Fruit fly (Drosophila melanogaster) whole organism, embryonic: ENCODE measurements around the gene CG13250.

Experiments used
- Abd-B ChIP-seq: fragments of 200-800 bp; sonication (Bioruptor generic); optimal IDR thresholded peaks from 2 replicates; lab custom pipeline; 2018; ENCODE audit warnings: missing biosample characterization, mild to moderate bottlenecking, missing genetic modification characterization, moderate library complexity
- Antp ChIP-seq: fragments of 200-800 bp; sonication (Bioruptor generic); optimal IDR thresholded peaks from 3 replicates; lab custom pipeline; 2016; ENCODE audit warnings: missing biosample characterization, missing genetic modification characterization
- CG1024 ChIP-seq: fragments of 200-800 bp; sonication (Bioruptor generic); IDR thresholded peaks from 2 replicates; pipeline ENCODE4 v1.3.6; 2022; ENCODE audit warnings: missing biosample characterization, missing genetic modification characterization
- CG10274 ChIP-seq: fragments of 200-800 bp; sonication (Bioruptor generic); optimal IDR thresholded peaks from 3 replicates; lab custom pipeline; 2017; ENCODE audit warnings: missing biosample characterization, mild to moderate bottlenecking, missing genetic modification characterization
- CG10543 ChIP-seq: fragments of 200-800 bp; sonication (Bioruptor generic); optimal IDR thresholded peaks from 3 replicates; lab custom pipeline; 2017; ENCODE audit warnings: missing biosample characterization, mild to moderate bottlenecking, missing genetic modification characterization, moderate library complexity
- CG11085 ChIP-seq: fragments of 200-800 bp; sonication (Bioruptor generic); IDR thresholded peaks from 2 replicates; pipeline ENCODE4 v1.3.6; 2022; ENCODE audit warnings: missing biosample characterization, missing genetic modification characterization
- CG12391 ChIP-seq: fragments of 200-800 bp; sonication (Bioruptor generic); optimal IDR thresholded peaks from 3 replicates; lab custom pipeline; 2018; ENCODE audit warnings: missing biosample characterization, mild to moderate bottlenecking, missing genetic modification characterization, moderate library complexity
- CG12744 ChIP-seq: fragments of 200-800 bp; sonication (Bioruptor generic); optimal IDR thresholded peaks from 2 replicates; lab custom pipeline; 2016; ENCODE audit warnings: missing biosample characterization, missing genetic modification characterization
- CG13424 ChIP-seq: fragments of 200-800 bp; sonication (Bioruptor generic); optimal IDR thresholded peaks from 2 replicates; lab custom pipeline; 2019; ENCODE audit warnings: missing biosample characterization, mild to moderate bottlenecking, missing genetic modification characterization, moderate library complexity
- CG14050 ChIP-seq: fragments of 200-800 bp; sonication (Bioruptor generic); IDR thresholded peaks from 3 replicates; pipeline ENCODE4 v1.3.6; 2022; ENCODE audit warnings: missing biosample characterization, missing genetic modification characterization
- CG14710 ChIP-seq: fragments of 200-800 bp; sonication (Bioruptor generic); optimal IDR thresholded peaks from 3 replicates; lab custom pipeline; 2019; ENCODE audit warnings: missing biosample characterization, mild to moderate bottlenecking, missing genetic modification characterization, moderate library complexity
- CG15601 ChIP-seq: fragments of 200-800 bp; sonication (Bioruptor generic); optimal IDR thresholded peaks from 3 replicates; lab custom pipeline; 2019; ENCODE audit warnings: missing biosample characterization, mild to moderate bottlenecking, missing genetic modification characterization, moderate library complexity
- CG2120 ChIP-seq: fragments of 200-800 bp; sonication (Bioruptor generic); optimal IDR thresholded peaks from 3 replicates; lab custom pipeline; 2016; ENCODE audit warnings: missing biosample characterization, missing genetic modification characterization
- CG30403 ChIP-seq: fragments of 200-800 bp; sonication (Bioruptor generic); optimal IDR thresholded peaks from 3 replicates; lab custom pipeline; 2016; ENCODE audit warnings: missing biosample characterization, missing genetic modification characterization
- CG3065 ChIP-seq: fragments of 200-800 bp; sonication (Bioruptor generic); optimal IDR thresholded peaks from 2 replicates; lab custom pipeline; 2016; ENCODE audit warnings: missing biosample characterization, missing genetic modification characterization
- CG33557 ChIP-seq: fragments of 200-800 bp; sonication (Bioruptor generic); optimal IDR thresholded peaks from 2 replicates; lab custom pipeline; 2019; ENCODE audit warnings: missing biosample characterization, mild to moderate bottlenecking, missing genetic modification characterization, moderate library complexity
- CG3838 ChIP-seq: fragments of 200-800 bp; sonication (Bioruptor generic); optimal IDR thresholded peaks from 3 replicates; lab custom pipeline; 2016; ENCODE audit warnings: missing biosample characterization, missing genetic modification characterization
- CG4424 ChIP-seq: fragments of 200-800 bp; sonication (Bioruptor generic); optimal IDR thresholded peaks from 3 replicates; lab custom pipeline; 2016; ENCODE audit warnings: missing biosample characterization, missing genetic modification characterization
- CG4730 ChIP-seq: fragments of 200-800 bp; sonication (Bioruptor generic); IDR thresholded peaks from 2 replicates; pipeline ENCODE4 v1.3.6; 2022; ENCODE audit warnings: missing biosample characterization, missing genetic modification characterization
- CG4854 ChIP-seq: fragments of 200-800 bp; sonication (Bioruptor generic); optimal IDR thresholded peaks from 2 replicates; lab custom pipeline; 2016; ENCODE audit warnings: missing biosample characterization, missing genetic modification characterization, inconsistent platforms
- CG8478 ChIP-seq: fragments of >200 bp; optimal IDR thresholded peaks from 2 replicates; lab custom pipeline; 2018
- CG8924 ChIP-seq: fragments of 200-800 bp; optimal IDR thresholded peaks from 3 replicates; lab custom pipeline; 2019; ENCODE audit warnings: missing biosample characterization, mild to moderate bottlenecking, missing genetic modification characterization, moderate library complexity
- Dek ChIP-seq: fragments of 200-800 bp; sonication (Bioruptor generic); optimal IDR thresholded peaks from 3 replicates; lab custom pipeline; 2019; ENCODE audit warnings: missing biosample characterization, mild to moderate bottlenecking, missing genetic modification characterization, moderate library complexity
- Jarid2 ChIP-seq: fragments of 200-800 bp; sonication (Bioruptor generic); optimal IDR thresholded peaks from 3 replicates; lab custom pipeline; 2017; ENCODE audit warnings: mild to moderate bottlenecking, missing biosample characterization, missing genetic modification reagents, missing genetic modification characterization
- Kr ChIP-seq: fragments of 200-800 bp; sonication (Bioruptor generic); optimal IDR thresholded peaks from 2 replicates; lab custom pipeline; 2017; ENCODE audit warnings: missing biosample characterization, mild to moderate bottlenecking, missing genetic modification characterization
- Meics ChIP-seq: fragments of 200-800 bp; sonication (Bioruptor generic); optimal IDR thresholded peaks from 2 replicates; lab custom pipeline; 2017; ENCODE audit warnings: missing biosample characterization, mild to moderate bottlenecking, missing genetic modification characterization
- Mes4 ChIP-seq: fragments of 200-800 bp; sonication (Bioruptor generic); optimal IDR thresholded peaks from 2 replicates; lab custom pipeline; 2016; ENCODE audit warnings: missing biosample characterization, missing genetic modification characterization
- Myb ChIP-seq: fragments of 200-800 bp; sonication (Bioruptor generic); optimal IDR thresholded peaks from 2 replicates; lab custom pipeline; 2016; ENCODE audit warnings: missing biosample characterization, missing genetic modification characterization
- Nf-YB ChIP-seq: fragments of 200-800 bp; sonication (Bioruptor generic); optimal IDR thresholded peaks from 3 replicates; lab custom pipeline; 2019; ENCODE audit warnings: missing biosample characterization, mild to moderate bottlenecking, missing genetic modification characterization, moderate library complexity
- Poxn ChIP-seq: fragments of 200-800 bp; sonication (Bioruptor generic); IDR thresholded peaks from 2 replicates; pipeline ENCODE4 v1.3.6; 2022; ENCODE audit warnings: missing biosample characterization, missing genetic modification characterization
- Rx ChIP-seq: fragments of 200-800 bp; sonication (Bioruptor generic); IDR thresholded peaks from 2 replicates; pipeline ENCODE4 v1.3.6; 2022; ENCODE audit warnings: missing biosample characterization, missing genetic modification characterization
- Scr ChIP-seq: fragments of 200-800 bp; sonication (Bioruptor generic); IDR thresholded peaks from 2 replicates; pipeline ENCODE4 v1.3.6; 2022; ENCODE audit warnings: missing biosample characterization, missing genetic modification characterization; ENCODE audit not compliant: partially characterized antibody
- Vsx1 ChIP-seq: fragments of 200-800 bp; sonication (Bioruptor generic); optimal IDR thresholded peaks from 2 replicates; lab custom pipeline; 2017; ENCODE audit warnings: missing biosample characterization, mild to moderate bottlenecking, missing genetic modification characterization, missing genetic modification reagents
- dm ChIP-seq: fragments of 200-800 bp; sonication (Bioruptor generic); optimal IDR thresholded peaks from 3 replicates; lab custom pipeline; 2016; ENCODE audit warnings: missing biosample characterization, missing genetic modification characterization
- dysf ChIP-seq: fragments of 200-800 bp; sonication (Bioruptor generic); IDR thresholded peaks from 3 replicates; pipeline ENCODE4 v1.3.6; 2022; ENCODE audit warnings: missing biosample characterization, missing genetic modification characterization
- emc ChIP-seq: fragments of 200-800 bp; sonication (Bioruptor generic); optimal IDR thresholded peaks from 2 replicates; lab custom pipeline; 2016; ENCODE audit warnings: missing biosample characterization, missing genetic modification characterization
- eve ChIP-seq, 2 experiments: fragments of >200 bp; optimal IDR thresholded peaks; 2 replicates each; lab custom pipeline; 2017; ENCODE audit warnings: missing biosample characterization in 2 of 2, missing genetic modification characterization in 2 of 2
- gem ChIP-seq: fragments of 200-800 bp; sonication (Bioruptor generic); optimal IDR thresholded peaks from 2 replicates; lab custom pipeline; 2019; ENCODE audit warnings: missing biosample characterization, mild to moderate bottlenecking, missing genetic modification characterization, moderate library complexity
- gro ChIP-seq: fragments of 200-800 bp; sonication (Bioruptor generic); optimal IDR thresholded peaks from 2 replicates; lab custom pipeline; 2016; ENCODE audit warnings: missing biosample characterization, missing genetic modification characterization
- h ChIP-seq: fragments of >200 bp; optimal IDR thresholded peaks from 2 replicates; lab custom pipeline; 2017
- jigr1 ChIP-seq: fragments of 200-800 bp; sonication (Bioruptor generic); IDR thresholded peaks from 3 replicates; pipeline ENCODE4 v1.3.6; 2022; ENCODE audit warnings: missing biosample characterization, missing genetic modification characterization
- lmd ChIP-seq: fragments of 200-800 bp; sonication (Bioruptor generic); IDR thresholded peaks from 2 replicates; pipeline ENCODE4 v1.3.6; 2022; ENCODE audit warnings: missing biosample characterization, missing genetic modification characterization
- lov ChIP-seq, 2 experiments: fragments of 200-800 bp in 1 of 2; fragments of >200 bp in 1 of 2; sonication (Bioruptor generic) in 1 of 2; IDR thresholded peaks in 1 of 2; optimal IDR thresholded peaks in 1 of 2; 2 replicates in 1 of 2; 3 replicates in 1 of 2; pipeline versions ENCODE4 v1.3.6 to Lab custom; 2017 to 2022; ENCODE audit warnings: missing biosample characterization in 1 of 2, missing genetic modification characterization in 1 of 2
- maf-S ChIP-seq: fragments of 200-800 bp; sonication (Bioruptor generic); optimal IDR thresholded peaks from 2 replicates; lab custom pipeline; 2016; ENCODE audit warnings: missing biosample characterization, missing genetic modification characterization
- org-1 ChIP-seq: fragments of 200-800 bp; sonication (Bioruptor generic); optimal IDR thresholded peaks from 2 replicates; lab custom pipeline; 2017; ENCODE audit warnings: missing biosample characterization, missing genetic modification characterization
- scrt ChIP-seq: fragments of 200-800 bp; sonication (Bioruptor generic); optimal IDR thresholded peaks from 2 replicates; lab custom pipeline; 2018; ENCODE audit warnings: missing biosample characterization, mild to moderate bottlenecking, missing genetic modification characterization, moderate library complexity
- sug ChIP-seq: fragments of 200-800 bp; optimal IDR thresholded peaks from 2 replicates; lab custom pipeline; 2019; ENCODE audit warnings: missing biosample characterization, mild to moderate bottlenecking, missing genetic modification characterization, moderate library complexity
- tup ChIP-seq: fragments of 200-800 bp; sonication (Bioruptor generic); optimal IDR thresholded peaks from 2 replicates; lab custom pipeline; 2016; ENCODE audit warnings: missing biosample characterization, mild to moderate bottlenecking, missing genetic modification characterization, moderate library complexity
- wek ChIP-seq: fragments of 200-800 bp; sonication (Bioruptor generic); optimal IDR thresholded peaks from 3 replicates; lab custom pipeline; 2018; ENCODE audit warnings: missing biosample characterization, mild to moderate bottlenecking, missing genetic modification characterization, moderate library complexity

The CG13250 gene

dm6 chr3L:20493417-20494261 is 39.9 kb upstream of the CG13250 start (continued):
- TF ChIP-seq Dek (tag; lab: Kevin White, UChicago) (peak; percentile 78), scrt (GFP tag; lab: Kevin White, UChicago) (peak; percentile 64), org-1 (GFP tag; lab: Kevin White, UChicago) (peak; percentile 58), lmd (GFP tag; lab: Robert Waterston, UW) (peak; percentile 79), Kr (GFP tag; lab: Kevin White, UChicago) (no peak), CG2120 (peak; percentile 86), lov (optimal IDR thresholded peaks at IDR 0.05; lab: Kevin White, UChicago) (no peak), lov (GFP tag; IDR thresholded peaks at IDR 0.05; lab: Robert Waterston, UW) (no peak; the same call in 2 of the 3 replicates), CG13424 (peak; percentile 73), CG12744 (GFP tag; lab: Kevin White, UChicago) (no peak), CG1024 (GFP tag; lab: Robert Waterston, UW) (no peak), CG4730 (GFP tag; lab: Robert Waterston, UW) (peak; percentile 77; the same call in 1 of the 2 replicates), Mes4 (GFP tag; lab: Kevin White, UChicago) (no peak), sug (tag; lab: Kevin White, UChicago) (peak; percentile 49), Vsx1 (GFP tag; lab: Kevin White, UChicago) (peak; percentile 53), CG3065 (no peak), wek (GFP tag; lab: Kevin White, UChicago) (peak; percentile 6), CG15601 (tag; lab: Kevin White, UChicago) (peak; percentile 42), CG4854 (GFP tag; lab: Kevin White, UChicago) (peak; percentile 6), Abd-B (GFP tag; lab: Kevin White, UChicago) (peak; percentile 46), jigr1 (GFP tag; lab: Robert Waterston, UW) (peak; percentile 53; the same call in 2 of the 3 replicates), CG8478 (lab: Kevin White, UChicago) (no peak), Scr (no peak), dysf (GFP tag; lab: Robert Waterston, UW) (peak; percentile 87), CG30403 (GFP tag; lab: Kevin White, UChicago) (peak; percentile 84), Meics (peak; percentile 80), CG3838 (GFP tag; lab: Kevin White, UChicago) (peak; percentile 37), Poxn (GFP tag; lab: Robert Waterston, UW) (0 out of 2 replicates have a peak, but pooled peaks have one; percentile 34), CG10274 (peak; percentile 43), CG12391 (tag; lab: Kevin White, UChicago) (peak; percentile 77), Jarid2 (GFP tag; lab: Kevin White, UChicago) (peak; percentile 64), Rx (GFP tag; lab: Robert Waterston, UW) (no peak), Nf-YB (GFP tag; lab: Kevin White, UChicago) (peak; percentile 49), Antp (GFP tag; lab: Kevin White, UChicago) (no peak), h (lab: Kevin White, UChicago) (no peak), CG11085 (GFP tag; lab: Robert Waterston, UW) (peak; percentile 58; the same call in 1 of the 2 replicates), Myb (GFP tag; lab: Kevin White, UChicago) (peak; percentile 12), CG4424 (GFP tag; lab: Kevin White, UChicago) (peak; percentile 39), CG8924 (peak; percentile 84), CG10543 (GFP tag; lab: Kevin White, UChicago) (peak; percentile 15), gro (GFP tag; lab: Kevin White, UChicago) (peak; percentile 67), CG33557 (GFP tag; lab: Kevin White, UChicago) (peak; percentile 30), emc (GFP tag; lab: Kevin White, UChicago) (peak; percentile 7), CG14710 (tag; lab: Kevin White, UChicago) (no peak), maf-S (peak; percentile 30), gem (tag; lab: Kevin White, UChicago) (peak; percentile 88), dm (GFP tag; lab: Kevin White, UChicago) (no peak), CG14050 (GFP tag; lab: Robert Waterston, UW) (peak; percentile 67), tup (no peak), eve (GFP tag; optimal IDR thresholded peaks at IDR 0.05; lab: Kevin White, UChicago) (peak in 1 of 2 experiments; percentile 47)
